Worm (Caenorhabditis elegans): ENCODE data around the gene mppb-1.

The mppb-1 gene

DNA sequence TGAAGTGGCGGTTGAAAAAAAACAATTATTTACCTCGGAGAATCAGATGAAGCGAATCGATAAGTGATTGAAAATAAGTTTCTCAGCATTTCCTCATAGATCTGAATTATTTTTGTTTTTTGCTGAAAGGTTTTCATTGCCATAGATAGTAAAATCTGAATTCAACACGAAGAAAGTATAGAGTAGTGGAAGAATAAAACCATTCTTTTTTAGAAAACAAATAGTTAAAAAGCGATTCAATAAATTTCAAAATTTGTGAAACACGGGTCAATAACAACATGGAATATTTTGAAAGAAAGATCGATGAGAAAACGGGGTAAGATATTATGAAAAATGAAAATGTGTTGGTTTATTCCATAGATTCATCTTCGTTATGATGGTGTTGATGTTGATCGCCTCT lies 19.9 kb downstream of the mppb-1 start, which contains the start of gene mrpl-42:
mrpl-42 (minus strand) TSS at position 101 of the 400 bp plus-strand sequence.
- TF ChIP-seq hlh-15 (tag; optimal IDR thresholded peaks at IDR 0.05), result no peak
- TF ChIP-seq unc-55 (GFP tag; optimal IDR thresholded peaks at IDR 0.05), result no peak
- no peak for TF ChIP-seq sox-2 (GFP tag; IDR thresholded peaks at IDR 0.05)
- TF ChIP-seq unc-42 (tag; optimal IDR thresholded peaks at IDR 0.05), result no peak
- no peak for TF ChIP-seq sox-4 (tag; optimal IDR thresholded peaks at IDR 0.05)
- no peak for TF ChIP-seq pqm-1 (tag; optimal IDR thresholded peaks at IDR 0.05)
- TF ChIP-seq syd-9 (tag; optimal IDR thresholded peaks at IDR 0.05), result no peak
- no peak for TF ChIP-seq ceh-45 (GFP tag; IDR thresholded peaks at IDR 0.05)
- TF ChIP-seq ceh-2 (tag; optimal IDR thresholded peaks at IDR 0.05), result no peak
- no peak for TF ChIP-seq Y22D7AL.16 (tag; optimal IDR thresholded peaks at IDR 0.05)

ce11 chrIV:9095553-9095952 lies 21.1 kb downstream of the mppb-1 start, which contains the start of gene icln-1:
TSS of gene icln-1 (minus strand) at chrIV:9095653.
- TF ChIP-seq nfya-1 (tag; optimal IDR thresholded peaks at IDR 0.05) (no peak), hlh-30 (tag; optimal IDR thresholded peaks at IDR 0.05; ENCODE audit: insufficient read depth) (no peak), fkh-10 (GFP tag; optimal IDR thresholded peaks at IDR 0.05) (no peak), Y22D7AL.16 (tag; optimal IDR thresholded peaks at IDR 0.05) (no peak), ceh-19 (GFP tag; optimal IDR thresholded peaks at IDR 0.05) (no peak), elt-4 (tag; optimal IDR thresholded peaks at IDR 0.05) (no peak), ceh-2 (tag; optimal IDR thresholded peaks at IDR 0.05) (no peak), tbx-7 (tag; optimal IDR thresholded peaks at IDR 0.05) (no peak), ceh-30 (tag; optimal IDR thresholded peaks at IDR 0.05) (no peak), pag-3 (tag; optimal IDR thresholded peaks at IDR 0.05; ENCODE audit: borderline replicate concordance) (no peak), madf-2 (tag; optimal IDR thresholded peaks at IDR 0.05) (no peak), pha-4 (tag; optimal IDR thresholded peaks at IDR 0.05) (no peak), ttx-3 (tag; optimal IDR thresholded peaks at IDR 0.05) (no peak), K02D7.2 (tag; optimal IDR thresholded peaks at IDR 0.05) (no peak)

DNA sequence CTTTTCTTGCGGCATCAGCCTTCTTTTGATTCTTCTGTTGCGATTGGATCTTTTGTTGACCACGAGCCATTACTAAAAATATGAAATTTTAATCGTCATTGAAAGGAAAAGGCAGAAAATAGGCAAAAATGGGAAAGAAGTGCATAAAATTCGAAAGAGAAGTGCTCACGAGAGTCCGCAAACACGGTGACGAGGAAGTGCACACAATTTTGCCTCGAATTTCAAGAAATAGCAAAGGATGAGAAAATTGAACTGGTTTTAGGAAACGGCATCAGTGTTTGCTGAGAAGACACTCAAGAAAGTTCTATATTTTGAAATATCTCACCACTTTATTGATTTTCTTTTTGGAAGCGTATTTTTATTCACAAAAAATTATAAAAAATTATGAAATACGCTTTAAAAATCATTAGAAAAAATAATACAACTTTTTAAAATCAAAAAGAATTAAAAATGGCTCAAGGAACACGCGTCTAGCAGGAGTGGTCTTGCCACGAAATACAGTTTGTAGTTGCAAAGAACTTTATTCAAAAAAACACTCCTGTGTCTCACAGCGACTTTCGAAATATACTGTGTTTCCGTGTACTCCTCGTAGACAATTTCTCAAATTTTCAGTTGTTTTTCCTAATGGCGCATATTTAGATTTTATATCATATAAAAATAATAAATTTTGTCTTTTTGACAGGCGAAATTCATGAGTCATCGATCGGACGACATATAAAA lies 21.8 kb downstream of the mppb-1 start, which contains the start of the genes znf-706 and cpna-3:
znf-706 (minus strand) TSS at position 72 of the 720 bp plus-strand sequence.
cpna-3 (plus strand) TSS at position 683 of the 720 bp plus-strand sequence.
- TF ChIP-seq hlh-30 (tag; optimal IDR thresholded peaks at IDR 0.05; ENCODE audit: insufficient read depth) (peak; percentile 38), pag-3 (tag; optimal IDR thresholded peaks at IDR 0.05; ENCODE audit: borderline replicate concordance) (no peak), ceh-34 (tag; optimal IDR thresholded peaks at IDR 0.05) (peak; percentile 18), nhr-11 (tag; optimal IDR thresholded peaks at IDR 0.05) (no peak)

DNA sequence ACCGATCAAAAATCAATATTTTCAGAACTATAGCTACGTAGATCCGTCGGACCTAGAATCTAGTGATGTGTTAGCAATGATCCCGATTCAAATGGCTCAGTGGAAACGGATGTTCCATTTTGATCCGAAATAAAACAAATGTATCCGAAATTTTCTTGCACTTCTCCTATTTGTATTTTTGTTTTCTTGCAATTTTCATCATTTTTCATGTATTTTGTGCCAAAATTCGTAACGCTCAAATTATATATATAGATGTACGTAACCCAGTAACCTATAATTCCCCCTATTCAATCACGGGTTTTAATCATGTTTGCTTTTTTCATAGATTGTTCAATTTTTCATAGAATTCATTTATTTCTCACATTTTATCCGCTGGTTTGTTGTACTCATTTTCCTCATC lies 24.5 kb downstream of the mppb-1 start, which contains the start of gene gldi-10:
gldi-10 (plus strand) TSS at position 301 of the 400 bp plus-strand sequence.
- TF ChIP-seq K02D7.2 (tag; optimal IDR thresholded peaks at IDR 0.05) (no peak), unc-42 (tag; optimal IDR thresholded peaks at IDR 0.05) (no peak), lin-11 (tag; optimal IDR thresholded peaks at IDR 0.05) (no peak), hlh-13 (GFP tag; optimal IDR thresholded peaks at IDR 0.05) (no peak), zip-5 (tag; optimal IDR thresholded peaks at IDR 0.05) (no peak)

- no peak for TF ChIP-seq dmd-4 (tag; optimal IDR thresholded peaks at IDR 0.05; ENCODE audit: borderline replicate concordance)
- TF ChIP-seq lim-6 (tag; optimal IDR thresholded peaks at IDR 0.05), result no peak
- no peak for TF ChIP-seq sox-4 (tag; optimal IDR thresholded peaks at IDR 0.05)
- no peak for TF ChIP-seq ama-1 (optimal IDR thresholded peaks at IDR 0.05)
- TF ChIP-seq hlh-30 (tag; optimal IDR thresholded peaks at IDR 0.05; ENCODE audit: insufficient read depth), result no peak
These were observed 26.4 kb downstream of the mppb-1 start for ce11 chrIV:9100835-9101234.
